Fruit fly (Drosophila melanogaster): ENCODE data around the gene prt.

The prt gene

dm6 chr3R:23667451-23667850, 31.4 kb downstream of the prt start:
- TF ChIP-seq Mnt (GFP tag; optimal IDR thresholded peaks at IDR 0.05) = no peak
- TF ChIP-seq CG7101 (tag; optimal IDR thresholded peaks at IDR 0.05) = no peak
- TF ChIP-seq CG7045 (GFP tag; optimal IDR thresholded peaks at IDR 0.05) = peak; percentile 42
- peak; percentile 19 for TF ChIP-seq CG5204 (GFP tag; optimal IDR thresholded peaks at IDR 0.05)
- TF ChIP-seq CG12768 (GFP tag; optimal IDR thresholded peaks at IDR 0.05) = peak; percentile 39
- TF ChIP-seq pad (GFP tag; optimal IDR thresholded peaks at IDR 0.05) = no peak

dm6 chr3R:23666672-23667211, 32.1 kb downstream of the prt start:
- no peak for TF ChIP-seq Hr96 (GFP tag; optimal IDR thresholded peaks at IDR 0.05)

dm6 chr3R:23664437-23664836, 34.4 kb downstream of the prt start:
- TF ChIP-seq kay (GFP tag; ENCODE audit: borderline replicate concordance) (peak; percentile 77), CG7101 (tag; optimal IDR thresholded peaks at IDR 0.05) (no peak), tj (GFP tag; optimal IDR thresholded peaks at IDR 0.05) (peak; percentile 20)

dm6 chr3R:23662782-23663181, 36.0 kb downstream of the prt start:
- TF ChIP-seq tj (GFP tag; optimal IDR thresholded peaks at IDR 0.05) (no peak), bab1 (GFP tag; optimal IDR thresholded peaks at IDR 0.05) (no peak), ovo (GFP tag; optimal IDR thresholded peaks at IDR 0.05) (no peak), CG33017 (tag; optimal IDR thresholded peaks at IDR 0.05) (no peak), CG12768 (GFP tag; optimal IDR thresholded peaks at IDR 0.05) (no peak), Crg-1 (GFP tag; optimal IDR thresholded peaks at IDR 0.05) (no peak), pad (GFP tag; optimal IDR thresholded peaks at IDR 0.05) (no peak), toe (GFP tag; optimal IDR thresholded peaks at IDR 0.05) (no peak), CG11617 (GFP tag; optimal IDR thresholded peaks at IDR 0.05) (no peak), CG1620 (GFP tag; optimal IDR thresholded peaks at IDR 0.05) (no peak), cic (GFP tag; optimal IDR thresholded peaks at IDR 0.05) (no peak), CG5204 (GFP tag; optimal IDR thresholded peaks at IDR 0.05) (no peak), CG7101 (tag; optimal IDR thresholded peaks at IDR 0.05) (no peak), Hr96 (GFP tag; optimal IDR thresholded peaks at IDR 0.05) (no peak)

DNA sequence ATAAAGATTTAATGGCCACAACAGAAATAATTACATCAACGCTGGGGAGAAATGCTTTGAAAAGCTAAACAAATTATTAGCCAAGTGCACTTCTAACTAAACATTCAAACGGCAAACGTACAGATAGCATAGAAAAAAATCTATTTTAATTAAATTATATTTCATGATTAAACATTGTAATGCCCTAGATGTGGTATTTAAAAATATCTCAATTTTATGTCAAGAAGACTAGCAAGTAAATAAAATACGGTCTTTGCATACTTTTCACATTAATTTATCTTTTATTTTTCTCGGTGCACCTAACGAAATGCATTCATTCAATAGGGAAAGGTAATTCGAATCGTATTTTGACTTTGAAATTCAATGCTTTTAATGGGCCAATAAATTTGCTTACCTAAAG, 39.2 kb downstream of the prt start:
- TF ChIP-seq ovo (GFP tag; optimal IDR thresholded peaks at IDR 0.05) (no peak), Hr96 (GFP tag; optimal IDR thresholded peaks at IDR 0.05) (no peak), Clk (GFP tag; optimal IDR thresholded peaks at IDR 0.05) (no peak), cic (GFP tag; optimal IDR thresholded peaks at IDR 0.05) (no peak), CG33017 (tag; optimal IDR thresholded peaks at IDR 0.05) (no peak), cnc (optimal IDR thresholded peaks at IDR 0.05) (no peak)

- no peak for TF ChIP-seq Mnt (GFP tag; optimal IDR thresholded peaks at IDR 0.05)
- TF ChIP-seq tj (GFP tag; optimal IDR thresholded peaks at IDR 0.05) = peak; percentile 97
- no peak for TF ChIP-seq Clk (GFP tag; optimal IDR thresholded peaks at IDR 0.05)
- no peak for TF ChIP-seq CG7045 (GFP tag; optimal IDR thresholded peaks at IDR 0.05)
Measured at dm6 chr3R:23658948-23659347, 39.9 kb downstream of the prt start.

DNA sequence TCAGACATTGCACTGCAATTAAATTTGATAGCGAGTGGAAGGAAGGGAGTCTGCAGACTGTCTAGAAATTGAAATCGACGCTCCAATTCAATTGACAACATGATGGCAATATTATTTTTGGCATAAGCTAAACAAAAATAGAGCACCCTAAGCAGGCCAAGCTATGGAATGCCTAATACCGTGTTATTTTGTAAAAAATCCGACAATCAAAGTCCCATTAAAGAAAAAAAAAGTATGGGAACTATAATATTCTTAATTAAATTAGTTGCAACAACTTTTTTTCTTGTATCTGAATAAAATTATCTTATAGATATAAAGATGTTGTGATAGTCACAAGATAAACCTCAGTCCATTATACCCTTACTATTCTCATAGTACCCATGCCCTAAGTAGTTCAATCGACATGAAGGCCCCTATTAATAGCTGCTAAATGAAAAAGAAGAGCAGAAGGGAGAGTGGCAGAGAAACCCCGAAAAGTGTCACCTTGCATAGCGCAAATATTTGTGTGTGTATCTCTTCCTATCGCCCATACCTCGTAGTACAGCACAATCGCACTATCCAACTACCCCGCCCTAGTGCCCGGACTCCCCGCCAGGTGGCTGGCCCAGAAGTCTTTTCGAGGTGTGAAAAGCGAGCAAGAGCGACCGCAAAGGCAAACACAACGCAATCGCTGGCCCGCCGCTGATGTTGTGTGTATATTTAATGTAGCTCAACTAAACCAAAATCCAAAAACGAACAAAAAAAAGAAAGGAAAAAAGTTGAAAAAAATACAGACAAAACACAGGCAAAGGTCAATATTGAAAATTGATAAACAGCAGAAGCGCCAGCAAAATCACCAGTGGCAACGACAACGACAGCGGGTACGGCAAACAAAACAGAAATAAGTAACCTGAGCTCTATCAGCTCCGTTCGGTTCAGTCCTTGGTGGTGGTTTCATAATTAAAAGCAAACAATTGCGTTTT, 41.2 kb downstream of the prt start:
- peak; percentile 35 for TF ChIP-seq tj (GFP tag; optimal IDR thresholded peaks at IDR 0.05)
- peak; percentile 24 for TF ChIP-seq pad (GFP tag; optimal IDR thresholded peaks at IDR 0.05)
- peak; percentile 17 for TF ChIP-seq cic (GFP tag; optimal IDR thresholded peaks at IDR 0.05)
- peak; percentile 43 for TF ChIP-seq Crg-1 (GFP tag; optimal IDR thresholded peaks at IDR 0.05)
- no peak for TF ChIP-seq CG5204 (GFP tag; optimal IDR thresholded peaks at IDR 0.05)
- peak; percentile 73 for TF ChIP-seq kay (GFP tag; ENCODE audit: borderline replicate concordance)
- no peak for TF ChIP-seq Clk (GFP tag; optimal IDR thresholded peaks at IDR 0.05)
- no peak for TF ChIP-seq CG14711 (tag; optimal IDR thresholded peaks at IDR 0.05)

- no peak for TF ChIP-seq pad (GFP tag; optimal IDR thresholded peaks at IDR 0.05)
- peak; percentile 50 for TF ChIP-seq kay (GFP tag; ENCODE audit: borderline replicate concordance)
- TF ChIP-seq tj (GFP tag; optimal IDR thresholded peaks at IDR 0.05) = peak; percentile 94
Measured at dm6 chr3R:23655501-23655900, 43.3 kb downstream of the prt start.
